Worm (Caenorhabditis elegans): Measurements from ENCODE around the gene flp-5.

Gene flp-5

DNA sequence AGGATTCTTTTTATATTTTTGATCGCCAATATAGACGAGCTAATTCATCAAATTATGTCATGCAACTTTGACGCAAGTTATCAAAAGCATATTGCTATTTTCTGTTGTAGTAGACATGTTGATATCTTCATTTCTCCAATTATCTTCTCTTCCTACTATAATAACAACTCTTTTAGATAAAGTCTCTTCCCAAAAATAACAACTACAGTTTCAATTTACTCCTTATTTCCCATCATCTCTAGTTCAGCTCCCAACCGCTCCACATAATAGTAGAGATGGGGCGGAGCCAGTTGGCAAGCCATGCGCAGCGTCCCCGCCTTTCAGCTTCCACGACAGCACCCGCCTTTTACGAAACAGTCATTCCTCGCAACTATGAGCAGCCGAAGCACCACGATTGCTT lies at the start of gene flp-5:
Gene flp-5, plus strand, starts transcription at position 301 of the 400 bp plus-strand sequence.
- TF ChIP-seq ceh-9 (tag; optimal IDR thresholded peaks at IDR 0.05): no peak

DNA sequence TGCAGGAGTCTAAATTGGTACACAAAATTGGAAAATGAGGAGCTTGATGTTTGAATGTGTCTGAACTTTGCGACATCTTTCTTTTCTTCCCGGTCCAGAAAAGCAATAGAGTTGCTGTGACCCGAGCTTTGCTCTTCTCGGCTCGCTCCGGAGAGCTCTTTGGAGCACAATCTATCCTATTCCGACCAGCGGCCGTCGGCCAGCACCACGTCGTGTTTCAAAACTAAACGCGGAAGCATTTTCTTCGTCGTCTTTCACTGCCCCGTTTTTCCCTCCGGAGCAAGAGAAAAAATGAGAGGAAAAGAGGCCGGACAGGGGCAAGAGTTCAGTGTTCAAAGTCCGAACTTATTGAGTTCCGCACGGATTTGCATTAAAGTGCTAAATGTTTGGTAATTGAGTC lies 49.0 kb upstream of the flp-5 start:
- no peak for TF ChIP-seq mml-1 (tag; optimal IDR thresholded peaks at IDR 0.05)
- no peak for TF ChIP-seq nhr-43 (tag; optimal IDR thresholded peaks at IDR 0.05; ENCODE audit: poor library complexity, severe bottlenecking)
- TF ChIP-seq nhr-76 (tag; optimal IDR thresholded peaks at IDR 0.05): no peak
- TF ChIP-seq ztf-4 (tag; optimal IDR thresholded peaks at IDR 0.05): no peak
- TF ChIP-seq nhr-23 (tag; optimal IDR thresholded peaks at IDR 0.05): no peak
- TF ChIP-seq snpc-4 (tag; optimal IDR thresholded peaks at IDR 0.05): no peak
- no peak for TF ChIP-seq ama-1 (optimal IDR thresholded peaks at IDR 0.05)
- no peak for TF ChIP-seq ZK546.5 (tag; optimal IDR thresholded peaks at IDR 0.05)
- no peak for TF ChIP-seq nhr-67 (tag; optimal IDR thresholded peaks at IDR 0.05)
- no peak for TF ChIP-seq skn-1 (tag; optimal IDR thresholded peaks at IDR 0.05)
- no peak for TF ChIP-seq ztf-11 (tag; optimal IDR thresholded peaks at IDR 0.05)
- TF ChIP-seq daf-12 (tag; optimal IDR thresholded peaks at IDR 0.05): no peak
- no peak for TF ChIP-seq eor-1 (tag; optimal IDR thresholded peaks at IDR 0.05)
- no peak for TF ChIP-seq lin-39 (tag; optimal IDR thresholded peaks at IDR 0.05)
- TF ChIP-seq ceh-82 (tag; optimal IDR thresholded peaks at IDR 0.05): no peak
- no peak for TF ChIP-seq zag-1 (tag; optimal IDR thresholded peaks at IDR 0.05)
- TF ChIP-seq fkh-2 (tag; optimal IDR thresholded peaks at IDR 0.05): no peak
- peak; percentile 25 for TF ChIP-seq fkh-10 (GFP tag; optimal IDR thresholded peaks at IDR 0.05)
- TF ChIP-seq sea-2 (GFP tag; optimal IDR thresholded peaks at IDR 0.05): no peak
- no peak for TF ChIP-seq mdl-1 (tag; optimal IDR thresholded peaks at IDR 0.05)
- TF ChIP-seq nfya-1 (tag; optimal IDR thresholded peaks at IDR 0.05; ENCODE audit: insufficient read depth): peak; percentile 41
- no peak for TF ChIP-seq pqm-1 (tag; optimal IDR thresholded peaks at IDR 0.05)
- TF ChIP-seq aly-2 (tag; optimal IDR thresholded peaks at IDR 0.05): no peak
- peak; percentile 6 for TF ChIP-seq tbx-2 (tag; optimal IDR thresholded peaks at IDR 0.05)
- TF ChIP-seq elt-2 (tag; optimal IDR thresholded peaks at IDR 0.05): no peak
- TF ChIP-seq hmg-11 (tag; optimal IDR thresholded peaks at IDR 0.05): no peak

DNA sequence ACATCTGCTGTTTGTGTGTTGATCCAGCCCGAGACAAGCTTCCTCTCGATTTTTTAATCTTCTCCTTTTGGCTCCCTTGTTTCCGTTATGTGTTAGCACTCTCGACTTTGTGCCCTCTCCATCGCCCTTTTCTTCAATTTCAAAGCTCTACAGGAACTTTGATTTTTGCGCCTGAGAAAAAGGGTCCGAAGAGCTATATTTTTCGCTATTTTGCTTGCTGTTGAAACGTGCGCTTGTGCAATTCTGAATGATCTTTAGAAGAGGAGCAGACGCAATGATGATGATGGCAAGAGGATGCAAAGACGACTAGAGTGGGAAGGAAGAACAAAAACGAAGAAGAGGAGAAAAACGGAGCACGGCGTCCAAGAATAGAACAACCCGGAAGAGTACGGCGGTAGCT lies 46.3 kb upstream of the flp-5 start:
- TF ChIP-seq pqm-1 (tag; optimal IDR thresholded peaks at IDR 0.05): no peak
- TF ChIP-seq egl-5 (tag; optimal IDR thresholded peaks at IDR 0.05): peak; percentile 9
- TF ChIP-seq nhr-76 (tag; optimal IDR thresholded peaks at IDR 0.05): no peak
- TF ChIP-seq skn-1 (tag; optimal IDR thresholded peaks at IDR 0.05): no peak
- no peak for TF ChIP-seq ztf-4 (tag; optimal IDR thresholded peaks at IDR 0.05)
- peak; percentile 44 for TF ChIP-seq lin-39 (tag; optimal IDR thresholded peaks at IDR 0.05)
- no peak for TF ChIP-seq nhr-25 (tag; optimal IDR thresholded peaks at IDR 0.05)
- TF ChIP-seq nfya-1 (tag; optimal IDR thresholded peaks at IDR 0.05; ENCODE audit: insufficient read depth): peak; percentile 37
- TF ChIP-seq ZK546.5 (tag; optimal IDR thresholded peaks at IDR 0.05): no peak
- peak; percentile 42 for TF ChIP-seq fkh-10 (GFP tag; optimal IDR thresholded peaks at IDR 0.05)
- no peak for TF ChIP-seq nhr-237 (tag; optimal IDR thresholded peaks at IDR 0.05)
- no peak for TF ChIP-seq nhr-12 (tag; optimal IDR thresholded peaks at IDR 0.05)
- no peak for TF ChIP-seq jun-1 (tag; optimal IDR thresholded peaks at IDR 0.05)

DNA sequence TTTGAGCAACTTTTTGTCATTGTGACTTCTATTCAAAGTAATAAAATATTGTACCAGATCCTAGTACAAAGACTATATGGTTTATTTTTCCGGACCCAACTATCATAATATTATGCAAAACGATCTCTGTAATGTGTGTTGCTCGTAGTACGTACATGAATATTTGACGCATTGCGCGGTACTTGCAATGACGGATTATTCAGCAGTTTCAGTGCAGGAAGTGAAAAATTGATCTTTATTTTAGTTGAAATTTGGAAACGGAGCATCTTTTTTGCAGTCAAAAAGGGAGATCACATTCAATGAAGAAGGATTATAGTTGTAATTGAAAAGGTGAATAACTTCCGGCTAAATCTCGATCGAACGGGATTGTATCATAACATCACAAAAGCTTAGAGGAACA lies 44.1 kb upstream of the flp-5 start:
- TF ChIP-seq nhr-43 (tag; optimal IDR thresholded peaks at IDR 0.05; ENCODE audit: poor library complexity, severe bottlenecking): no peak
- TF ChIP-seq R02D3.7 (tag; optimal IDR thresholded peaks at IDR 0.05): no peak
- TF ChIP-seq nhr-12 (tag; optimal IDR thresholded peaks at IDR 0.05): no peak
- TF ChIP-seq lin-39 (tag; optimal IDR thresholded peaks at IDR 0.05): no peak
- TF ChIP-seq elt-2 (tag; optimal IDR thresholded peaks at IDR 0.05): no peak

DNA sequence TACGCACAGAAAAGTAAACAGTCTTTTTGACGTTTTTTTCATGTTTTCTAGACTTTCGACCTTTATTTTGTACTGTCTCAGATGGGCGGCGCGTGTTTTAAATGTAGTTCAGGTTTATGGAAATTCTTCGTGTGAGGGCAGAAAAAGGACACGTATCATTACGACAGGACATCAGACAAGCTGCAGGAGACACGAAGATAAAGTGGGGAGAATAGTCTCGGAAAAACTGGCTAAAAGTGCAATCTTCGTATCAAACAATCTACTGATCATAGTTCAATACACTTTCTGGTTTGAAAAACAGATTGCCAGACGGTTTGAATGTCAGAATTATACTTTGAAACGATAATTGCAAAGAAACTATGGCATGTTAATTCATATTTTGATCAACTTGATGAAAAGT lies 42.7 kb upstream of the flp-5 start:
- TF ChIP-seq nhr-23 (tag; optimal IDR thresholded peaks at IDR 0.05) (peak; percentile 81), nhr-67 (tag; optimal IDR thresholded peaks at IDR 0.05) (no peak), nhr-25 (tag; optimal IDR thresholded peaks at IDR 0.05) (peak; percentile 76), nhr-43 (tag; optimal IDR thresholded peaks at IDR 0.05; ENCODE audit: poor library complexity, severe bottlenecking) (peak; percentile 92)

DNA sequence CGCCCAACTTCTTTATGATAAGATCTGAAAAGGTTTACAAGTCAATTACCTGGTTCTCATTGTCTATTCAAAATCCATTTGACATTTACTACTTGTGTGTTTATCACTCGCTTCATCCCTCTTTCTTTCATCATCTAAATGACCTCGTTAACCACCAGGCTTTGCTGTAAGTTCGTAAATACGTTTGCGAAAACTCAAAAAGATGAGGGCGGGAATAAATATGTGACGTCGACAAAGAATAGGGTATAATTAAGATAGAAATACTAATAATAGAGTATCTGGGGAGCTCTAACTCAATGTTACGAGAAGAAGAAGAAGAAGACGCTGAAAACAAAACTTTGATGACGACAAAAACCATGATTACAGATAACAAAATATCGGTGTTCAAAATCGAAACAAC lies 38.6 kb upstream of the flp-5 start:
- TF ChIP-seq nhr-43 (tag; optimal IDR thresholded peaks at IDR 0.05; ENCODE audit: poor library complexity, severe bottlenecking) (no peak), jun-1 (tag; optimal IDR thresholded peaks at IDR 0.05) (no peak), elt-3 (tag; optimal IDR thresholded peaks at IDR 0.05) (no peak), unc-62 (GFP tag; optimal IDR thresholded peaks at IDR 0.05) (no peak), nhr-23 (tag; optimal IDR thresholded peaks at IDR 0.05) (no peak), nhr-28 (tag; optimal IDR thresholded peaks at IDR 0.05) (no peak), pha-4 (tag; optimal IDR thresholded peaks at IDR 0.05) (no peak), lsy-12 (tag; optimal IDR thresholded peaks at IDR 0.05) (no peak), nhr-77 (tag; optimal IDR thresholded peaks at IDR 0.05) (no peak), tbx-2 (tag; optimal IDR thresholded peaks at IDR 0.05) (no peak)
